Worm (Caenorhabditis elegans) whole organism, mixed stage, embryonic: ENCODE data around the gene T16G1.18.

ENCODE experiments used
- ceh-43 ChIP-seq: fragments of 200-800 bp; sonication (Bioruptor generic); optimal IDR thresholded peaks from 2 replicates; lab custom pipeline; 2018; ENCODE audit warnings: mild to moderate bottlenecking, missing genetic modification characterization, moderate library complexity, missing compliant biosample characterization
- lin-13 ChIP-seq: fragments of 150-350 bp; optimal IDR thresholded peaks from 2 replicates; lab custom pipeline; 2014; ENCODE audit warnings: missing biosample characterization, missing genetic modification characterization
- nhr-76 ChIP-seq: sonication (generic microtip); optimal IDR thresholded peaks from 2 replicates; lab custom pipeline; 2017; ENCODE audit warnings: missing biosample characterization, missing genetic modification characterization
- sptf-1 ChIP-seq: sonication (generic microtip); optimal IDR thresholded peaks from 2 replicates; lab custom pipeline; 2017; ENCODE audit warnings: mild to moderate bottlenecking, missing genetic modification characterization, moderate library complexity, missing compliant biosample characterization
- unc-120 ChIP-seq: sonication (generic microtip); optimal IDR thresholded peaks from 2 replicates; lab custom pipeline; 2017; ENCODE audit warnings: missing genetic modification characterization, missing compliant biosample characterization; ENCODE audit not compliant: poor library complexity, severe bottlenecking
- unc-62 ChIP-seq: fragments of 150-350 bp; optimal IDR thresholded peaks from 2 replicates; lab custom pipeline; 2014; ENCODE audit warnings: missing biosample characterization, missing genetic modification reagents, missing genetic modification characterization

- TF ChIP-seq unc-62 (GFP tag; lab: Kevin White, UChicago) (no peak), nhr-76 (tag; lab: Kevin White, UChicago) (no peak), unc-120 (tag; lab: Kevin White, UChicago) (no peak), sptf-1 (tag; lab: Kevin White, UChicago) (no peak), lin-13 (tag; lab: Kevin White, UChicago) (no peak), ceh-43 (no peak)
Observed at ce11 chrV:12906732-12907131, 44.4 kb upstream of the T16G1.18 start, which contains the start of gene ttr-29.
